Worm (Caenorhabditis elegans): Measurements from ENCODE around the gene eftu-2.

ce11 chrIII:6028432-6028831 is 19.1 kb downstream of the eftu-2 start, which contains the start of gene tbx-7:
- TF ChIP-seq flt-1 (GFP tag; IDR thresholded peaks at IDR 0.05): no peak
- TF ChIP-seq ama-1 (optimal IDR thresholded peaks at IDR 0.05): no peak
- TF ChIP-seq F13C5.2 (tag; optimal IDR thresholded peaks at IDR 0.05): no peak
- TF ChIP-seq hmg-4 (GFP tag; optimal IDR thresholded peaks at IDR 0.05): no peak
